Worm (Caenorhabditis elegans): ENCODE data around the gene K09C8.8.

- TF ChIP-seq unc-39 (tag; optimal IDR thresholded peaks at IDR 0.05) (no peak), ama-1 (optimal IDR thresholded peaks at IDR 0.05) (no peak), nhr-48 (tag; optimal IDR thresholded peaks at IDR 0.05) (no peak), nhr-237 (tag; optimal IDR thresholded peaks at IDR 0.05) (no peak), lin-15B (tag; optimal IDR thresholded peaks at IDR 0.05) (no peak), vab-7 (GFP tag; IDR thresholded peaks at IDR 0.05) (no peak), zfp-2 (tag; optimal IDR thresholded peaks at IDR 0.05) (no peak), pha-4 (GFP tag; IDR thresholded peaks at IDR 0.05) (no peak), pha-4 (tag; optimal IDR thresholded peaks at IDR 0.05) (no peak), lsy-2 (tag; optimal IDR thresholded peaks at IDR 0.05) (no peak)
Measured at ce11 chrX:10979186-10979585, 8.5 kb downstream of the K09C8.8 start, which contains the start of gene pxn-2.
